Worm (Caenorhabditis elegans): Measurements from ENCODE around the gene Y62H9A.10.

DNA sequence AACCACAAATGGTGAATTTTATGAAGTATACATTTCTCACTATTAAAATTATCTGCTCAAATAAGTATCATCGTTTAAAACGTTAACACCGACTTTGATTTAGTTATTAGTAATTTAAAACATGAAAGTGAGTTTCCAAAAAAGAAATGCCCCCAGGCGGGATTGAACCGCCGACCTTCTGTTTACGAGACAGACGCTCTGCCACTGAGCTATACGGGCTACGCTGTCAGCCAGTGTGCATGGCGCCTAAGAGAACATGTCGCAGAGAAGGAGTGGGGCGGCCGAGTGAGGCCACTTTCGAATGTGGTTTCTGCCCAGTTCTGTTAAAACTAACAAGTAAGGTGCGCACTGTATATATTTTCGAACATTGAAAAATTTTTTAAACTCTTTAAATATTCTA, 32.4 kb upstream of the Y62H9A.10 start:
- TF ChIP-seq pag-3 (tag; optimal IDR thresholded peaks at IDR 0.05; ENCODE audit: borderline replicate concordance, insufficient read depth) (no peak), dpl-1 (GFP tag; optimal IDR thresholded peaks at IDR 0.05) (no peak), elt-3 (tag; optimal IDR thresholded peaks at IDR 0.05) (peak in 1 of 6 experiments; percentile 23), lin-15B (tag; optimal IDR thresholded peaks at IDR 0.05) (no peak), tbx-2 (tag; optimal IDR thresholded peaks at IDR 0.05) (peak; percentile 43)

Measured in whole organism, L1 larva.